Fruit fly (Drosophila melanogaster) whole organism, prepupa: ENCODE results near the gene Polr2F.
A peak's percentile ranks its signal among the peaks of the same experiment; 100 is the strongest.

ENCODE experiments used
- Blimp-1 ChIP-seq: fragments of 200-800 bp; sonication (Bioruptor generic); optimal IDR thresholded peaks from 3 replicates; lab custom pipeline; 2017; ENCODE audit warnings: missing biosample characterization, missing genetic modification characterization, mild to moderate bottlenecking, moderate library complexity, missing genetic modification reagents
- CG10631 ChIP-seq: fragments of 200-800 bp; sonication (Bioruptor generic); optimal IDR thresholded peaks from 2 replicates; lab custom pipeline; 2016; ENCODE audit warnings: missing biosample characterization, missing genetic modification characterization
- CG11902 ChIP-seq: fragments of 200-800 bp; sonication (Bioruptor generic); optimal IDR thresholded peaks from 3 replicates; lab custom pipeline; 2016; ENCODE audit warnings: missing biosample characterization, missing genetic modification characterization
- CG15336 ChIP-seq: fragments of 200-800 bp; sonication (Bioruptor generic); IDR thresholded peaks from 2 replicates; pipeline ENCODE4 v1.3.6; 2022; ENCODE audit warnings: missing biosample characterization, missing genetic modification characterization
- CG3032 ChIP-seq: fragments of 200-800 bp; optimal IDR thresholded peaks from 2 replicates; lab custom pipeline; 2019; ENCODE audit warnings: missing biosample characterization, mild to moderate bottlenecking, missing genetic modification characterization, moderate library complexity
- CG31627 ChIP-seq: fragments of 200-800 bp; sonication (Bioruptor generic); optimal IDR thresholded peaks from 3 replicates; lab custom pipeline; 2016; ENCODE audit warnings: missing biosample characterization, missing genetic modification characterization
- CG34406 ChIP-seq: fragments of 200-800 bp; sonication (Bioruptor generic); optimal IDR thresholded peaks from 3 replicates; lab custom pipeline; 2016; ENCODE audit warnings: missing biosample characterization, missing genetic modification characterization
- CG3919 ChIP-seq: fragments of 200-800 bp; sonication (Bioruptor generic); optimal IDR thresholded peaks from 3 replicates; lab custom pipeline; 2016; ENCODE audit warnings: missing biosample characterization, missing genetic modification characterization
- CG6792 ChIP-seq: fragments of 200-800 bp; sonication (Bioruptor generic); optimal IDR thresholded peaks from 3 replicates; lab custom pipeline; 2016; ENCODE audit warnings: missing biosample characterization, missing genetic modification characterization
- CG7368 ChIP-seq: fragments of 200-800 bp; sonication (Bioruptor generic); optimal IDR thresholded peaks from 3 replicates; lab custom pipeline; 2016; ENCODE audit warnings: missing biosample characterization, missing genetic modification characterization
- CG8319 ChIP-seq: fragments of 200-800 bp; sonication (Bioruptor generic); optimal IDR thresholded peaks from 3 replicates; lab custom pipeline; 2016; ENCODE audit warnings: missing biosample characterization, missing genetic modification characterization
- CG8632 ChIP-seq: fragments of 200-800 bp; sonication (Bioruptor generic); optimal IDR thresholded peaks from 3 replicates; lab custom pipeline; 2016; ENCODE audit warnings: missing biosample characterization, missing genetic modification characterization
- Eip75B ChIP-seq: fragments of 200-800 bp; sonication (Bioruptor generic); optimal IDR thresholded peaks from 3 replicates; lab custom pipeline; 2016; ENCODE audit warnings: missing biosample characterization, missing genetic modification characterization
- Ets96B ChIP-seq: fragments of 200-800 bp; optimal IDR thresholded peaks from 2 replicates; lab custom pipeline; 2019; ENCODE audit warnings: missing biosample characterization, mild to moderate bottlenecking, missing genetic modification characterization, moderate library complexity
- Gug ChIP-seq: fragments of 200-800 bp; sonication (Bioruptor generic); IDR thresholded peaks from 2 replicates; pipeline ENCODE4 v1.3.6; 2022; ENCODE audit warnings: missing biosample characterization, missing genetic modification characterization
- Smox ChIP-seq: fragments of 200-800 bp; sonication (Bioruptor generic); optimal IDR thresholded peaks from 3 replicates; lab custom pipeline; 2016; ENCODE audit warnings: missing biosample characterization, missing genetic modification characterization
- Sox14 ChIP-seq: fragments of 200-800 bp; sonication (Bioruptor generic); optimal IDR thresholded peaks from 3 replicates; lab custom pipeline; 2016; ENCODE audit warnings: missing biosample characterization, missing genetic modification characterization
- Sox15 ChIP-seq: fragments of 200-800 bp; sonication (Bioruptor generic); optimal IDR thresholded peaks from 3 replicates; lab custom pipeline; 2016; ENCODE audit warnings: missing biosample characterization, missing genetic modification characterization
- achi ChIP-seq: fragments of 200-800 bp; sonication (Bioruptor generic); optimal IDR thresholded peaks from 3 replicates; lab custom pipeline; 2016; ENCODE audit warnings: missing biosample characterization, missing genetic modification characterization
- cyc ChIP-seq: fragments of 200-800 bp; sonication (Bioruptor generic); optimal IDR thresholded peaks from 3 replicates; lab custom pipeline; 2016; ENCODE audit warnings: missing biosample characterization, missing genetic modification characterization
- dac ChIP-seq: fragments of 200-800 bp; sonication (Bioruptor generic); optimal IDR thresholded peaks from 2 replicates; lab custom pipeline; 2017; ENCODE audit warnings: missing biosample characterization, mild to moderate bottlenecking, missing genetic modification characterization
- fd59A ChIP-seq: fragments of 200-800 bp; sonication (Bioruptor generic); optimal IDR thresholded peaks from 2 replicates; lab custom pipeline; 2017; ENCODE audit warnings: missing biosample characterization, mild to moderate bottlenecking, missing genetic modification characterization, missing genetic modification reagents
- fkh ChIP-seq: fragments of 200-800 bp; sonication (Bioruptor generic); optimal IDR thresholded peaks from 3 replicates; lab custom pipeline; 2017; ENCODE audit warnings: missing biosample characterization, mild to moderate bottlenecking, missing genetic modification characterization, moderate library complexity
- pdm3 ChIP-seq: fragments of 200-800 bp; sonication (Bioruptor generic); optimal IDR thresholded peaks from 3 replicates; lab custom pipeline; 2016; ENCODE audit warnings: missing biosample characterization, missing genetic modification characterization
- spab ChIP-seq: fragments of 200-800 bp; sonication (Bioruptor generic); optimal IDR thresholded peaks from 2 replicates; lab custom pipeline; 2017; ENCODE audit warnings: missing biosample characterization, mild to moderate bottlenecking, missing genetic modification characterization, missing genetic modification reagents
- ss ChIP-seq, 2 experiments: fragments of 200-800 bp; sonication (Bioruptor generic); optimal IDR thresholded peaks; 2 replicates in 1 of 2; 3 replicates in 1 of 2; lab custom pipeline; 2017 to 2018; ENCODE audit warnings: mild to moderate bottlenecking in 2 of 2, missing biosample characterization in 2 of 2, missing genetic modification characterization in 2 of 2, moderate library complexity in 1 of 2
- svp ChIP-seq: fragments of 200-800 bp; sonication (Bioruptor generic); peaks from one replicate; lab custom pipeline; 2016; ENCODE audit warnings: missing biosample characterization, missing genetic modification characterization
- topi ChIP-seq: fragments of 200-800 bp; sonication (Bioruptor generic); optimal IDR thresholded peaks from 3 replicates; lab custom pipeline; 2016; ENCODE audit warnings: missing biosample characterization, missing genetic modification characterization

The Polr2F gene

DNA sequence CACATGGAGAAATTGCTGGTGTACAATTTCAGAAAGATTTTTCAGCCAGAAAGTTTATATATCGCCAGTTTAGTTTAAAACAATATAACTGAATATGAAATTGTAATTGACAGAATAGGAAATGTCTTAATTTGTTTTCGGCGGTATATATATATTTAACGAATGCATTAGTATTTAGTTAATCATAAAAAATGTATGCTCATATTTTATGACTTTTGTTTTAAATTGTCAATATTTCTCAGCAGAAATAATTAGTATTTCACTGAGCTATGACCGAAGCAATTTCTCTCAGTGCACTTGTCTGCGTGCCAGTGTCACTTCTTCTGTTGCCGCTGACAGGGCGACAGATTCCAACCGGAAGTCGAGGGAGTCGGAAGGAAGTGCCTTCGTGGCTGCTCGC, 41.4 kb downstream of the Polr2F start (continued):
- TF ChIP-seq Sox14 (GFP tag; lab: Kevin White, UChicago) (no peak), ss (GFP tag; optimal IDR thresholded peaks at IDR 0.05; lab: Kevin White, UChicago) (no peak), spab (GFP tag; lab: Kevin White, UChicago) (no peak), pdm3 (GFP tag; lab: Kevin White, UChicago) (no peak), CG15336 (GFP tag; lab: Robert Waterston, UW) (no peak), CG34406 (no peak), svp (GFP tag; lab: Kevin White, UChicago) (no peak), fd59A (no peak), CG11902 (GFP tag; lab: Kevin White, UChicago) (no peak), Ets96B (tag; lab: Kevin White, UChicago) (no peak), dac (GFP tag; lab: Kevin White, UChicago) (no peak), Blimp-1 (GFP tag; lab: Kevin White, UChicago) (no peak), CG7368 (GFP tag; lab: Kevin White, UChicago) (no peak), topi (GFP tag; lab: Kevin White, UChicago) (no peak), CG3032 (tag; lab: Kevin White, UChicago) (no peak), CG8319 (GFP tag; lab: Kevin White, UChicago) (no peak), cyc (GFP tag; lab: Kevin White, UChicago) (no peak), Smox (GFP tag; lab: Kevin White, UChicago) (peak; percentile 17), CG10631 (GFP tag; lab: Kevin White, UChicago) (peak; percentile 2), CG8632 (no peak), Eip75B (GFP tag; lab: Kevin White, UChicago) (no peak), Sox15 (GFP tag; lab: Kevin White, UChicago) (no peak), achi (no peak), CG6792 (no peak), CG3919 (GFP tag; lab: Kevin White, UChicago) (no peak), CG31627 (peak; percentile 4), Gug (no peak)
- TF ChIP-seq, all 60 proteins: peak for 11

DNA sequence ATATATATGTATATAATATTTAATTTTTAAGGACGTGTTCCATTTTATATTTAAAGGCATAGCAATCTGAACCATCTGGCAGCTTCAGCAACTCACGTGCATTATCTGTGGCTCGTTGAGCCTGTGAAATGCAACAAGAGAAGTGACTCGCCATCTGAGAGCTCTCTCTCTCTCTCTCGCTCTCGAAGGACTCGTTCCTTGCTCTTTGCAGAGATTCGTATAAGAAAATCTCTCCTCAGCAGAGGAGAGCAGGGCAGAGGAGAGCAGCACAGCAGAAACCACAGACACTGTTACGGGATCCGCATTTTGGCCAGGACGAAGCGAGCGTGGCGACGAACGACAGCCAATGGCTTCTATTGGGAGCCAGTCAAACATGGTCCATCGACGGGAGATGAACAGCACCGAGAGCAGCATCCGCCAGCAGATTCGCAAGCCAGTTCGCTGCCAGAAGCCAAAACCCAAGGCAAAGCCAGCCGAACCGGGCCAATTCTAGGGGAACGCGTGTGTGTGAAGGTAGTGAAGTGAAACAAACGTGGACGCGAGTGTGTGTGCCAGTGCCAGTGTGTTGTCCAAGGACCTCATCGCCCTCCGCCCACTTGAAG, 42.7 kb downstream of the Polr2F start, which contains the start of gene CG14669:
CG14669 (plus strand) TSS at position 381 of the 602 bp plus-strand sequence.
- peak; percentile 22 for TF ChIP-seq svp (GFP tag; lab: Kevin White, UChicago)
- TF ChIP-seq CG11902 (GFP tag; lab: Kevin White, UChicago) = no peak
- TF ChIP-seq, all 60 proteins: peak for 1

DNA sequence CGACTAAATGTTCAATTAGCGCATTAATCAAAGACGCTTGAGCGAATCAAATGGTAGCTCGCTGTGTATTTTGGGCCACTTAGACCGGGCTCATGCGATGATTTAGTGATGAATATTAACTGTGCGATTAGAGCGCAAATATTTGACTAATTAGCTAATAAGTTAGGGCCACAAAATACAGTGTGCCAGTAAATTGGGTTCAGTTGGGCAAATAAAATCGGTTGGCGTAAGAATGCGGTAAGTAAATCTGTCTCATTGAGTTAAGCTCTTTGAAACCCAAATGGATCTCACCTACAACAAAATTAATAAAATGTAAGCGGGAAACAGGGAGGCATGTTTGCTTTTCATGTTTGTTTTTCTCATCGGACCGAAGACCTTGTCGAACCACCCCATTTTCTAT, 48.9 kb downstream of the Polr2F start:
- peak; percentile 59 for TF ChIP-seq fkh (GFP tag; lab: Kevin White, UChicago)
- no peak for TF ChIP-seq svp (GFP tag; lab: Kevin White, UChicago)
